Fruit fly (Drosophila melanogaster) whole organism, wandering third instar larva: ENCODE measurements around the gene wake.

Experiments
- CG32264 ChIP-seq: fragments of 200-800 bp; sonication (Bioruptor generic); optimal IDR thresholded peaks from 2 replicates; lab custom pipeline; 2016; ENCODE audit warnings: missing biosample characterization, missing genetic modification characterization
- CG9705 ChIP-seq: fragments of 200-800 bp; sonication (Bioruptor generic); optimal IDR thresholded peaks from 2 replicates; lab custom pipeline; 2018; ENCODE audit warnings: missing biosample characterization, mild to moderate bottlenecking, missing genetic modification characterization
- CrebA ChIP-seq: fragments of 200-800 bp; sonication (Bioruptor generic); optimal IDR thresholded peaks from 2 replicates; lab custom pipeline; 2016; ENCODE audit warnings: missing biosample characterization, mild to moderate bottlenecking, missing genetic modification characterization, borderline replicate concordance
- Dfd ChIP-seq: fragments of >200 bp; optimal IDR thresholded peaks from 2 replicates; lab custom pipeline; 2017; ENCODE audit warnings: missing biosample characterization, missing genetic modification characterization
- Dif ChIP-seq: fragments of 200-275, 200-300 bp; sonication (Bioruptor generic); optimal IDR thresholded peaks from 2 replicates; lab custom pipeline; 2018; ENCODE audit warnings: missing biosample characterization, missing genetic modification characterization; ENCODE audit not compliant: partially characterized antibody
- GATAd ChIP-seq: sonication (Bioruptor generic); optimal IDR thresholded peaks from 2 replicates; lab custom pipeline; 2016; ENCODE audit warnings: missing biosample characterization, missing genetic modification characterization
- HLH106 ChIP-seq: fragments of 200-800 bp; optimal IDR thresholded peaks from 3 replicates; lab custom pipeline; 2019; ENCODE audit warnings: missing biosample characterization, mild to moderate bottlenecking, missing genetic modification characterization, moderate library complexity
- Hnf4 ChIP-seq: fragments of 200-800 bp; sonication (Bioruptor generic); optimal IDR thresholded peaks from 2 replicates; lab custom pipeline; 2016; ENCODE audit warnings: missing biosample characterization, mild to moderate bottlenecking, missing genetic modification characterization
- Hr78 ChIP-seq: fragments of >200 bp; optimal IDR thresholded peaks from 2 replicates; lab custom pipeline; 2017; ENCODE audit warnings: missing biosample characterization, missing genetic modification characterization
- Hr83 ChIP-seq: fragments of 200-300 bp; sonication (Bioruptor generic); optimal IDR thresholded peaks from 2 replicates; lab custom pipeline; 2016; ENCODE audit warnings: missing biosample characterization, mild to moderate bottlenecking, missing genetic modification characterization, moderate library complexity; ENCODE audit not compliant: poor library complexity, severe bottlenecking
- Jra ChIP-seq: sonication (Bioruptor generic); optimal IDR thresholded peaks from 2 replicates; lab custom pipeline; 2016; ENCODE audit warnings: missing biosample characterization, missing genetic modification characterization
- Mio ChIP-seq: sonication (Bioruptor generic); optimal IDR thresholded peaks from 2 replicates; lab custom pipeline; 2016; ENCODE audit warnings: missing biosample characterization, missing genetic modification characterization
- N ChIP-seq: fragments of >200 bp; optimal IDR thresholded peaks from 2 replicates; lab custom pipeline; 2018; ENCODE audit warnings: missing biosample characterization, missing external identifiers, missing genetic modification characterization
- OdsH ChIP-seq: fragments of 200-800 bp; sonication (Bioruptor generic); optimal IDR thresholded peaks from 2 replicates; lab custom pipeline; 2016; ENCODE audit warnings: missing biosample characterization, mild to moderate bottlenecking, missing genetic modification characterization
- Rel ChIP-seq, 2 experiments: fragments of 200-800 bp; sonication (Bioruptor generic) in 1 of 2; optimal IDR thresholded peaks; 2 replicates in 1 of 2; 3 replicates in 1 of 2; lab custom pipeline; 2016 to 2019; ENCODE audit warnings: mild to moderate bottlenecking in 2 of 2, missing biosample characterization in 2 of 2, missing genetic modification characterization in 2 of 2, moderate library complexity in 1 of 2
- Sp1 ChIP-seq: fragments of 200-800 bp; sonication (Bioruptor generic); optimal IDR thresholded peaks from 3 replicates; lab custom pipeline; 2019; ENCODE audit warnings: missing biosample characterization, mild to moderate bottlenecking, missing genetic modification characterization, moderate library complexity
- br ChIP-seq: fragments of 200-800 bp; sonication (Bioruptor generic); optimal IDR thresholded peaks from 2 replicates; lab custom pipeline; 2016; ENCODE audit warnings: missing biosample characterization, missing genetic modification characterization
- brk ChIP-seq: fragments of 200-800 bp; sonication (Bioruptor generic); optimal IDR thresholded peaks from 2 replicates; lab custom pipeline; 2016; ENCODE audit warnings: missing biosample characterization, mild to moderate bottlenecking, missing genetic modification characterization
- dl ChIP-seq, 2 experiments: fragments of 175-275, 200-275 bp in 1 of 2; fragments of 200-275 bp in 1 of 2; sonication (Bioruptor generic); optimal IDR thresholded peaks; lab custom pipeline; 2018; ENCODE audit warnings: mild to moderate bottlenecking in 2 of 2, missing biosample characterization in 2 of 2, missing genetic modification characterization in 2 of 2, moderate library complexity in 2 of 2; ENCODE audit not compliant: partially characterized antibody in 2 of 2, insufficient read depth in 1 of 2
- dsf ChIP-seq: sonication (Bioruptor generic); optimal IDR thresholded peaks from 2 replicates; lab custom pipeline; 2016; ENCODE audit warnings: missing biosample characterization, missing genetic modification characterization, borderline replicate concordance
- ey ChIP-seq: fragments of 200-800 bp; sonication (Bioruptor generic); optimal IDR thresholded peaks from 2 replicates; lab custom pipeline; 2016; ENCODE audit warnings: missing biosample characterization, missing genetic modification characterization
- foxo ChIP-seq, 2 experiments: fragments of 200-800 bp; sonication (Bioruptor generic); optimal IDR thresholded peaks; 2 replicates in 1 of 2; 3 replicates in 1 of 2; lab custom pipeline; 2016 to 2017; ENCODE audit warnings: missing biosample characterization in 2 of 2, missing genetic modification characterization in 2 of 2
- fru ChIP-seq: fragments of 200-800 bp; sonication (Bioruptor generic); optimal IDR thresholded peaks from 3 replicates; lab custom pipeline; 2016; ENCODE audit warnings: missing biosample characterization, mild to moderate bottlenecking, missing genetic modification characterization
- h ChIP-seq: fragments of 200-800 bp; sonication (Bioruptor generic); optimal IDR thresholded peaks from 3 replicates; lab custom pipeline; 2016; ENCODE audit warnings: missing biosample characterization, mild to moderate bottlenecking, missing genetic modification characterization
- jim ChIP-seq: fragments of 175-275, 200-325 bp; sonication (Bioruptor generic); optimal IDR thresholded peaks from 2 replicates; lab custom pipeline; 2016; ENCODE audit warnings: missing biosample characterization, mild to moderate bottlenecking, missing genetic modification characterization
- lola ChIP-seq: fragments of >200 bp; optimal IDR thresholded peaks from 2 replicates; lab custom pipeline; 2017; ENCODE audit warnings: missing biosample characterization, missing genetic modification characterization
- pan ChIP-seq: fragments of >200 bp; optimal IDR thresholded peaks from 2 replicates; lab custom pipeline; 2017
- psq ChIP-seq: fragments of 200-800 bp; sonication (Bioruptor generic); optimal IDR thresholded peaks from 3 replicates; lab custom pipeline; 2017; ENCODE audit warnings: missing biosample characterization, mild to moderate bottlenecking, missing genetic modification characterization, moderate library complexity
- rgr ChIP-seq: fragments of 200-800 bp; sonication (Bioruptor generic); optimal IDR thresholded peaks from 3 replicates; lab custom pipeline; 2016; ENCODE audit warnings: missing biosample characterization, mild to moderate bottlenecking, missing genetic modification characterization
- sage ChIP-seq: fragments of 200-800 bp; sonication (Bioruptor generic); optimal IDR thresholded peaks from 2 replicates; lab custom pipeline; 2016; ENCODE audit warnings: missing biosample characterization, mild to moderate bottlenecking, missing genetic modification characterization
- sv ChIP-seq: fragments of 200-800 bp; sonication (Bioruptor generic); optimal IDR thresholded peaks from 3 replicates; lab custom pipeline; 2016; ENCODE audit warnings: missing biosample characterization, missing genetic modification characterization
- tai ChIP-seq: sonication (Bioruptor generic); optimal IDR thresholded peaks from 2 replicates; lab custom pipeline; 2016; ENCODE audit warnings: missing biosample characterization, missing genetic modification characterization
- woc ChIP-seq: sonication (Bioruptor generic); optimal IDR thresholded peaks from 2 replicates; lab custom pipeline; 2016; ENCODE audit warnings: missing biosample characterization, mild to moderate bottlenecking, missing genetic modification characterization

Gene wake

dm6 chr3R:22718401-22718800 lies 78.8 kb downstream of the wake start:
- TF ChIP-seq Jra (GFP tag; lab: Kevin White, UChicago) (no peak), brk (GFP tag; lab: Kevin White, UChicago) (no peak), woc (no peak), Rel (GFP tag; optimal IDR thresholded peaks at IDR 0.05; lab: Kevin White, UChicago) (no peak), Rel (tag; optimal IDR thresholded peaks at IDR 0.05; lab: Kevin White, UChicago) (no peak), ey (GFP tag; lab: Kevin White, UChicago) (no peak), sage (GFP tag; lab: Kevin White, UChicago) (no peak)

- TF ChIP-seq pan = no peak
- no peak for TF ChIP-seq brk (GFP tag; lab: Kevin White, UChicago)
- no peak for TF ChIP-seq rgr (GFP tag; lab: Kevin White, UChicago)
- TF ChIP-seq sage (GFP tag; lab: Kevin White, UChicago) = no peak
- no peak for TF ChIP-seq fru (GFP tag; lab: Kevin White, UChicago)
- TF ChIP-seq CG9705 (GFP tag; lab: Kevin White, UChicago) = no peak
- no peak for TF ChIP-seq br (GFP tag; lab: Kevin White, UChicago)
- no peak for TF ChIP-seq tai (GFP tag; lab: Kevin White, UChicago)
- no peak for TF ChIP-seq N (GFP tag; lab: Kevin White, UChicago)
- TF ChIP-seq OdsH (GFP tag; lab: Kevin White, UChicago) = no peak
- TF ChIP-seq CG32264 (GFP tag; lab: Kevin White, UChicago) = no peak
- no peak for TF ChIP-seq Dfd (GFP tag; lab: Kevin White, UChicago)
Measured at dm6 chr3R:22718937-22719606, 79.5 kb downstream of the wake start.

- peak; percentile 6 for TF ChIP-seq fru (GFP tag; lab: Kevin White, UChicago)
- no peak for TF ChIP-seq CG9705 (GFP tag; lab: Kevin White, UChicago)
Measured at dm6 chr3R:22719607-22719949, 80.0 kb downstream of the wake start.

dm6 chr3R:22720808-22721306 lies 81.2 kb downstream of the wake start, which contains the start of gene wge:
wge (minus strand) TSS chr3R:22721150.
- no peak for TF ChIP-seq br (GFP tag; lab: Kevin White, UChicago)
- TF ChIP-seq GATAd (GFP tag; lab: Kevin White, UChicago) = no peak
- peak; percentile 12 for TF ChIP-seq HLH106
- no peak for TF ChIP-seq CG9705 (GFP tag; lab: Kevin White, UChicago)
- TF ChIP-seq woc = no peak
- TF ChIP-seq CG32264 (GFP tag; lab: Kevin White, UChicago) = no peak
- no peak for TF ChIP-seq Rel (GFP tag; optimal IDR thresholded peaks at IDR 0.05; lab: Kevin White, UChicago)
- peak; percentile 33 for TF ChIP-seq Rel (tag; optimal IDR thresholded peaks at IDR 0.05; lab: Kevin White, UChicago)
- no peak for TF ChIP-seq ey (GFP tag; lab: Kevin White, UChicago)
- TF ChIP-seq lola (GFP tag; lab: Kevin White, UChicago) = no peak
- no peak for TF ChIP-seq Hr83
- no peak for TF ChIP-seq Hnf4 (GFP tag; lab: Kevin White, UChicago)
- peak; percentile 80 for TF ChIP-seq jim
- no peak for TF ChIP-seq rgr (GFP tag; lab: Kevin White, UChicago)
- TF ChIP-seq sage (GFP tag; lab: Kevin White, UChicago) = no peak
- TF ChIP-seq Sp1 (GFP tag; lab: Kevin White, UChicago) = peak; percentile 59

- TF ChIP-seq Hr83 (peak; percentile 80), Rel (GFP tag; optimal IDR thresholded peaks at IDR 0.05; lab: Kevin White, UChicago) (no peak), Rel (tag; optimal IDR thresholded peaks at IDR 0.05; lab: Kevin White, UChicago) (peak; percentile 37), h (GFP tag; lab: Kevin White, UChicago) (peak; percentile 54), sage (GFP tag; lab: Kevin White, UChicago) (peak; percentile 9), OdsH (GFP tag; lab: Kevin White, UChicago) (peak; percentile 54), CG32264 (GFP tag; lab: Kevin White, UChicago) (peak; percentile 27), Hr78 (GFP tag; lab: Kevin White, UChicago) (no peak), CG9705 (GFP tag; lab: Kevin White, UChicago) (peak; percentile 3), rgr (GFP tag; lab: Kevin White, UChicago) (peak; percentile 72), lola (GFP tag; lab: Kevin White, UChicago) (no peak), foxo (GFP tag; optimal IDR thresholded peaks at IDR 0.05; lab: Kevin White, UChicago) (peak in 1 of 2 experiments; percentile 73), pan (no peak), CrebA (no peak), Sp1 (GFP tag; lab: Kevin White, UChicago) (peak; percentile 75), Hnf4 (GFP tag; lab: Kevin White, UChicago) (no peak), Dfd (GFP tag; lab: Kevin White, UChicago) (no peak), sv (GFP tag; lab: Kevin White, UChicago) (peak; percentile 55), dsf (GFP tag; lab: Kevin White, UChicago) (peak; percentile 4), dl (GFP tag; optimal IDR thresholded peaks at IDR 0.05; lab: Kevin White, UChicago; ENCODE audit: insufficient read depth in 1 of 2, partially characterized antibody in 2 of 2) (no peak), jim (no peak), ey (GFP tag; lab: Kevin White, UChicago) (peak; percentile 23), br (GFP tag; lab: Kevin White, UChicago) (peak; percentile 16), psq (GFP tag; lab: Kevin White, UChicago) (peak; percentile 62), tai (GFP tag; lab: Kevin White, UChicago) (no peak), fru (GFP tag; lab: Kevin White, UChicago) (peak; percentile 51), Dif (GFP tag; lab: Kevin White, UChicago) (no peak), Mio (no peak), N (GFP tag; lab: Kevin White, UChicago) (no peak)
Measured at dm6 chr3R:22724149-22724973, 84.8 kb downstream of the wake start, which contains the start of gene Irp-1A. Irp-1A (minus strand) TSS chr3R:22724587.
